Fruit fly (Drosophila melanogaster) whole organism, embryonic: ENCODE results near the gene beta4GalNAcTB.
A peak's percentile ranks its signal among the peaks of the same experiment; 100 is the strongest.

Experiments used
- Abd-B ChIP-seq: fragments of 200-800 bp; sonication (Bioruptor generic); optimal IDR thresholded peaks from 2 replicates; lab custom pipeline; 2018; ENCODE audit warnings: missing biosample characterization, mild to moderate bottlenecking, missing genetic modification characterization, moderate library complexity
- Aef1 ChIP-seq: fragments of 200-800 bp; sonication (Bioruptor generic); IDR thresholded peaks from 3 replicates; pipeline ENCODE4 v1.3.6; 2022; ENCODE audit warnings: missing biosample characterization, missing genetic modification characterization
- B-H2 ChIP-seq: fragments of 200-800 bp; sonication (Bioruptor generic); optimal IDR thresholded peaks from 2 replicates; lab custom pipeline; 2018; ENCODE audit warnings: missing biosample characterization, mild to moderate bottlenecking, missing genetic modification characterization
- Blimp-1 ChIP-seq: fragments of 200-800 bp; sonication (Bioruptor generic); optimal IDR thresholded peaks from 3 replicates; lab custom pipeline; 2018; ENCODE audit warnings: missing biosample characterization, missing genetic modification characterization, mild to moderate bottlenecking, moderate library complexity, missing genetic modification reagents
- CG1024 ChIP-seq: fragments of 200-800 bp; sonication (Bioruptor generic); IDR thresholded peaks from 2 replicates; pipeline ENCODE4 v1.3.6; 2022; ENCODE audit warnings: missing biosample characterization, missing genetic modification characterization
- CG10267 ChIP-seq: fragments of 200-800 bp; sonication (Bioruptor generic); optimal IDR thresholded peaks from 2 replicates; lab custom pipeline; 2018; ENCODE audit warnings: missing biosample characterization, mild to moderate bottlenecking, missing genetic modification characterization, moderate library complexity
- CG10366 ChIP-seq: fragments of 200-800 bp; sonication (Bioruptor generic); IDR thresholded peaks from 2 replicates; pipeline ENCODE4 v1.3.6; 2022; ENCODE audit warnings: missing biosample characterization, missing genetic modification characterization
- CG11723 ChIP-seq: fragments of 200-800 bp; sonication (Bioruptor generic); optimal IDR thresholded peaks from 2 replicates; lab custom pipeline; 2017; ENCODE audit warnings: missing biosample characterization, mild to moderate bottlenecking, missing genetic modification characterization
- CG1233 ChIP-seq: fragments of 200-800 bp; sonication (Bioruptor generic); optimal IDR thresholded peaks from 4 replicates; lab custom pipeline; 2018; ENCODE audit warnings: missing biosample characterization, mild to moderate bottlenecking, missing genetic modification characterization
- CG12391 ChIP-seq: fragments of 200-800 bp; sonication (Bioruptor generic); optimal IDR thresholded peaks from 3 replicates; lab custom pipeline; 2018; ENCODE audit warnings: missing biosample characterization, mild to moderate bottlenecking, missing genetic modification characterization, moderate library complexity
- CG13624 ChIP-seq: fragments of 200-800 bp; sonication (Bioruptor generic); optimal IDR thresholded peaks from 2 replicates; lab custom pipeline; 2016; ENCODE audit warnings: missing biosample characterization, missing genetic modification characterization
- CG15514 ChIP-seq: fragments of 200-800 bp; sonication (Bioruptor generic); optimal IDR thresholded peaks from 3 replicates; lab custom pipeline; 2017; ENCODE audit warnings: missing biosample characterization, missing genetic modification characterization, mild to moderate bottlenecking, moderate library complexity, missing genetic modification reagents
- CG1602 ChIP-seq: fragments of 200-800 bp; sonication (Bioruptor generic); optimal IDR thresholded peaks from 3 replicates; lab custom pipeline; 2016; ENCODE audit warnings: missing biosample characterization, missing genetic modification characterization
- CG17385 ChIP-seq: fragments of 200-800 bp; sonication (Bioruptor generic); optimal IDR thresholded peaks from 3 replicates; lab custom pipeline; 2018; ENCODE audit warnings: missing biosample characterization, mild to moderate bottlenecking, missing genetic modification characterization
- CG3163 ChIP-seq: fragments of 200-800 bp; sonication (Bioruptor generic); optimal IDR thresholded peaks from 3 replicates; lab custom pipeline; 2016; ENCODE audit warnings: missing biosample characterization, missing genetic modification characterization
- CG3726 ChIP-seq: fragments of 200-800 bp; sonication (Bioruptor generic); IDR thresholded peaks from 3 replicates; pipeline ENCODE4, ENCODE4 v1.3.6; 2022; ENCODE audit warnings: missing biosample characterization, missing genetic modification characterization
- CG3838 ChIP-seq: fragments of 200-800 bp; sonication (Bioruptor generic); optimal IDR thresholded peaks from 3 replicates; lab custom pipeline; 2016; ENCODE audit warnings: missing biosample characterization, missing genetic modification characterization
- CG3847 ChIP-seq: fragments of 200-800 bp; sonication (Bioruptor generic); IDR thresholded peaks from 2 replicates; pipeline ENCODE4 v1.3.6; 2022; ENCODE audit warnings: missing biosample characterization, missing genetic modification characterization
- CG43689 ChIP-seq: fragments of 200-800 bp; sonication (Bioruptor generic); IDR thresholded peaks from 2 replicates; pipeline ENCODE4 v1.3.6; 2022; ENCODE audit warnings: missing biosample characterization, missing genetic modification characterization
- CG8944 ChIP-seq: fragments of 200-800 bp; sonication (Bioruptor generic); optimal IDR thresholded peaks from 3 replicates; lab custom pipeline; 2016; ENCODE audit warnings: missing biosample characterization, missing genetic modification characterization
- CG9609 ChIP-seq: fragments of 200-800 bp; sonication (Bioruptor generic); optimal IDR thresholded peaks from 3 replicates; lab custom pipeline; 2016; ENCODE audit warnings: missing biosample characterization, missing genetic modification characterization
- Camta ChIP-seq: fragments of 200-800 bp; sonication (Bioruptor generic); optimal IDR thresholded peaks from 2 replicates; lab custom pipeline; 2016; ENCODE audit warnings: missing biosample characterization, missing genetic modification characterization
- Dek ChIP-seq: fragments of 200-800 bp; sonication (Bioruptor generic); optimal IDR thresholded peaks from 3 replicates; lab custom pipeline; 2019; ENCODE audit warnings: missing biosample characterization, mild to moderate bottlenecking, missing genetic modification characterization, moderate library complexity
- Dip3 ChIP-seq: fragments of 200-800 bp; sonication (Bioruptor generic); optimal IDR thresholded peaks from 3 replicates; lab custom pipeline; 2016; ENCODE audit warnings: missing biosample characterization, missing genetic modification characterization
- Dp ChIP-seq: fragments of 200-800 bp; sonication (Bioruptor generic); optimal IDR thresholded peaks from 2 replicates; lab custom pipeline; 2018; ENCODE audit warnings: missing biosample characterization, mild to moderate bottlenecking, missing genetic modification characterization, moderate library complexity
- E2f2 ChIP-seq: fragments of 200-800 bp; sonication (Bioruptor generic); IDR thresholded peaks from 2 replicates; pipeline ENCODE4 v1.3.6; 2022; ENCODE audit warnings: missing biosample characterization, missing genetic modification characterization
- Fer3 ChIP-seq: fragments of 200-800 bp; sonication (Bioruptor generic); optimal IDR thresholded peaks from 2 replicates; lab custom pipeline; 2018; ENCODE audit warnings: missing biosample characterization, mild to moderate bottlenecking, missing genetic modification characterization, moderate library complexity
- Neu2 ChIP-seq: fragments of 200-800 bp; sonication (Bioruptor generic); optimal IDR thresholded peaks from 3 replicates; lab custom pipeline; 2016; ENCODE audit warnings: missing biosample characterization, missing genetic modification characterization, borderline replicate concordance
- Side ChIP-seq: fragments of 200-800 bp; sonication (Bioruptor generic); optimal IDR thresholded peaks from 2 replicates; lab custom pipeline; 2016; ENCODE audit warnings: missing biosample characterization, missing genetic modification characterization
- Sin3A ChIP-seq: fragments of >200 bp; optimal IDR thresholded peaks from 2 replicates; lab custom pipeline; 2018
- Xbp1 ChIP-seq: fragments of 200-800 bp; sonication (Bioruptor generic); optimal IDR thresholded peaks from 3 replicates; lab custom pipeline; 2016; ENCODE audit warnings: missing biosample characterization, mild to moderate bottlenecking, missing genetic modification characterization
- ac ChIP-seq: fragments of 200-800 bp; sonication (Bioruptor generic); optimal IDR thresholded peaks from 3 replicates; lab custom pipeline; 2017; ENCODE audit warnings: missing biosample characterization, mild to moderate bottlenecking, missing genetic modification characterization
- bbx ChIP-seq: fragments of 200-800 bp; sonication (Bioruptor generic); IDR thresholded peaks from 2 replicates; pipeline ENCODE4 v1.3.6; 2022; ENCODE audit warnings: missing biosample characterization, missing genetic modification characterization; ENCODE audit not compliant: partially characterized antibody
- br ChIP-seq: fragments of >200 bp; optimal IDR thresholded peaks from 2 replicates; lab custom pipeline; 2017
- croc ChIP-seq: fragments of 200-800 bp; sonication (Bioruptor generic); conservative IDR thresholded peaks from 3 replicates; pipeline ENCODE4 v1.3.6; 2022; ENCODE audit warnings: missing biosample characterization, missing genetic modification characterization
- disco-r ChIP-seq: fragments of 200-800 bp; sonication (Bioruptor generic); optimal IDR thresholded peaks from 2 replicates; lab custom pipeline; 2016; ENCODE audit warnings: missing biosample characterization, missing genetic modification characterization
- ftz-f1 ChIP-seq: fragments of 200-800 bp; sonication (Bioruptor generic); optimal IDR thresholded peaks from 2 replicates; lab custom pipeline; 2016; ENCODE audit warnings: missing biosample characterization, missing genetic modification characterization
- gfzf ChIP-seq: fragments of 200-800 bp; sonication (Bioruptor generic); optimal IDR thresholded peaks from 2 replicates; lab custom pipeline; 2016; ENCODE audit warnings: missing biosample characterization, mild to moderate bottlenecking, missing genetic modification characterization, moderate library complexity
- hb ChIP-seq: fragments of 200-800 bp; sonication (Bioruptor generic); IDR thresholded peaks from 3 replicates; pipeline ENCODE4 v1.3.6; 2022; ENCODE audit warnings: missing biosample characterization, missing genetic modification characterization; ENCODE audit not compliant: partially characterized antibody
- inv ChIP-seq: fragments of 200-800 bp; sonication (Bioruptor generic); IDR thresholded peaks from 2 replicates; pipeline ENCODE4 v1.3.6; 2022; ENCODE audit warnings: missing biosample characterization, missing genetic modification characterization; ENCODE audit not compliant: partially characterized antibody
- jigr1 ChIP-seq: fragments of 200-800 bp; sonication (Bioruptor generic); IDR thresholded peaks from 3 replicates; pipeline ENCODE4 v1.3.6; 2022; ENCODE audit warnings: missing biosample characterization, missing genetic modification characterization
- knrl ChIP-seq: fragments of 200-800 bp; sonication (Bioruptor generic); IDR thresholded peaks from 3 replicates; pipeline ENCODE4 v1.3.6; 2022; ENCODE audit warnings: missing biosample characterization, missing genetic modification characterization; ENCODE audit not compliant: partially characterized antibody
- nerfin-2 ChIP-seq: fragments of 200-800 bp; sonication (Bioruptor generic); IDR thresholded peaks from 2 replicates; pipeline ENCODE4 v1.3.6; 2022; ENCODE audit warnings: missing biosample characterization, missing genetic modification characterization; ENCODE audit not compliant: partially characterized antibody
- pros ChIP-seq: fragments of 200-800 bp; sonication (Bioruptor generic); optimal IDR thresholded peaks from 3 replicates; lab custom pipeline; 2019; ENCODE audit warnings: missing biosample characterization, mild to moderate bottlenecking, missing genetic modification characterization, moderate library complexity
- shn ChIP-seq: fragments of 200-800 bp; sonication (Bioruptor generic); optimal IDR thresholded peaks from 3 replicates; lab custom pipeline; 2016; ENCODE audit warnings: missing biosample characterization, missing genetic modification characterization
- slbo ChIP-seq: fragments of 200-800 bp; sonication (Bioruptor generic); IDR thresholded peaks from 2 replicates; pipeline ENCODE4 v1.3.6; 2022; ENCODE audit warnings: missing biosample characterization, missing genetic modification characterization
- ssp ChIP-seq: fragments of 200-800 bp; sonication (Bioruptor generic); IDR thresholded peaks from 2 replicates; pipeline ENCODE4 v1.3.6; 2022; ENCODE audit warnings: missing biosample characterization, missing genetic modification characterization
- unpg ChIP-seq: fragments of 200-800 bp; sonication (Bioruptor generic); optimal IDR thresholded peaks from 3 replicates; lab custom pipeline; 2018; ENCODE audit warnings: missing biosample characterization, mild to moderate bottlenecking, missing genetic modification characterization, moderate library complexity
- vvl ChIP-seq: fragments of 200-800 bp; sonication (Bioruptor generic); IDR thresholded peaks from 2 replicates; pipeline ENCODE4 v1.3.6; 2022; ENCODE audit warnings: missing biosample characterization, missing genetic modification characterization
- wor ChIP-seq: fragments of 200-800 bp; sonication (Bioruptor generic); IDR thresholded peaks from 2 replicates; pipeline ENCODE4 v1.3.6; 2022; ENCODE audit warnings: missing biosample characterization, missing genetic modification characterization

The beta4GalNAcTB gene

DNA sequence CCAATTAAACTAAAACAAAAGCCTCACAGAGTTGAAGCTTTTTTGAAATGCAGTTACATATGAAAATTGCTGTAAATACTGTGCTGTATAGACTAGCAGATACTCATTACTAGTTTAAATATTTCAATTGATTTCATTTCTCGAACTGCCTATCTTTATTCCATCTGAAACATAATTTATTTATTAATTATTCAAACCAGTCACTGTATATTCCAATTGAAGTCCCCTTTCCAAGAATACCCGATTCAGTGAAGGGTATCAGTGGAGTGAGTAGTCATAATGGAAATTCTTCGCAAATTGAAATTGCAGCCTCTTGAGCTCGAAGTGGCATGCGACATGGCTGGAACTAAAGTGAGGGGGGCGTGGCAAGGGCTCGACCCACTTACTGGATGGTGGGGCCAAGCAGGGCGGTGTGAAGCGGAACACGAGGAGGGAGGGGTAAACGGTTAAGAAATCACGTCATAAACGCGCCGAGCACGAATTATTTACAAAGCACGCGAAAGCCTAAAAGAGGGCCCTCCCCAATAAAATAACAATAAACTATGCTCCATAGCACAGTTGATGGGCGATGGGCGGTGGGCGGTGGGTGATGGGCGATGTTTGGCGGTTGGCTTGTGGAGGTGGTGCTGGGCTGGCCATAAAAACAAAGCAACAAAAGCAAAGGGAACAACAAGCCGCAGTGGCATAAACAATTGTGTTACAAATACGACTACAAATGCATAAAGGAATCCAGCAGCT lies 28.8 kb downstream of the beta4GalNAcTB start (continued):
- TF ChIP-seq CG10366 (GFP tag; lab: Robert Waterston, UW) (peak; percentile 56; the same call in 1 of the 2 replicates), CG3163 (GFP tag; lab: Kevin White, UChicago) (no peak), vvl (GFP tag; lab: Robert Waterston, UW) (peak; percentile 34; the same call in 1 of the 2 replicates), Dek (tag; lab: Kevin White, UChicago) (no peak), CG8944 (no peak), E2f2 (GFP tag; lab: Robert Waterston, UW) (0 out of 2 replicates have a peak, but pooled peaks have one; percentile 33), Aef1 (peak; percentile 57), Abd-B (GFP tag; lab: Kevin White, UChicago) (no peak), B-H2 (GFP tag; lab: Kevin White, UChicago) (no peak), hb (GFP tag; lab: Robert Waterston, UW) (no peak), disco-r (GFP tag; lab: Kevin White, UChicago) (no peak), CG10267 (peak; percentile 12), CG15514 (GFP tag; lab: Kevin White, UChicago) (peak; percentile 14), inv (GFP tag; lab: Robert Waterston, UW) (no peak), CG1024 (no peak), CG11723 (GFP tag; lab: Kevin White, UChicago) (no peak), Sin3A (lab: Kevin White, UChicago) (no peak), CG13624 (GFP tag; lab: Kevin White, UChicago) (no peak), Camta (peak; percentile 1), br (no peak), bbx (GFP tag; lab: Robert Waterston, UW) (no peak), shn (GFP tag; lab: Kevin White, UChicago) (no peak), CG9609 (GFP tag; lab: Kevin White, UChicago) (no peak), gfzf (GFP tag; lab: Kevin White, UChicago) (no peak), croc (GFP tag; lab: Robert Waterston, UW) (no peak), Side (GFP tag; lab: Kevin White, UChicago) (no peak), ac (GFP tag; lab: Kevin White, UChicago) (no peak), CG17385 (GFP tag; lab: Kevin White, UChicago) (no peak), CG43689 (GFP tag; lab: Robert Waterston, UW) (no peak), pros (GFP tag; lab: Kevin White, UChicago) (no peak), Dp (GFP tag; lab: Kevin White, UChicago) (no peak), CG12391 (tag; lab: Kevin White, UChicago) (peak; percentile 40), slbo (GFP tag; lab: Robert Waterston, UW) (peak; percentile 62), knrl (GFP tag; lab: Robert Waterston, UW) (no peak), Neu2 (GFP tag; lab: Kevin White, UChicago) (no peak), CG3847 (GFP tag; lab: Robert Waterston, UW) (no peak), CG3726 (GFP tag; lab: Robert Waterston, UW) (no peak), ssp (GFP tag; lab: Robert Waterston, UW) (peak; percentile 49; the same call in 1 of the 2 replicates), CG3838 (no peak), nerfin-2 (no peak), jigr1 (GFP tag; lab: Robert Waterston, UW) (no peak), CG1602 (GFP tag; lab: Kevin White, UChicago) (no peak), CG1233 (GFP tag; lab: Kevin White, UChicago) (peak; percentile 7), ftz-f1 (no peak), unpg (GFP tag; lab: Kevin White, UChicago) (peak; percentile 43), Dip3 (GFP tag; lab: Kevin White, UChicago) (no peak), Xbp1 (GFP tag; lab: Kevin White, UChicago) (peak; percentile 36), wor (GFP tag; lab: Robert Waterston, UW) (no peak), Blimp-1 (GFP tag; lab: Kevin White, UChicago) (peak; percentile 40), Fer3 (tag; lab: Kevin White, UChicago) (peak; percentile 1)
